Worm (Caenorhabditis elegans) whole organism, L4/young adult: ENCODE data around the gene dhs-12.

Experiments used
- W03F9.2 ChIP-seq: fragments of 150-350 bp; optimal IDR thresholded peaks from 2 replicates; lab custom pipeline; 2014; ENCODE audit warnings: missing biosample characterization, missing genetic modification characterization
- dao-5 ChIP-seq: sonication (generic microtip); optimal IDR thresholded peaks from 2 replicates; lab custom pipeline; 2016; ENCODE audit warnings: missing genotype, missing genetic modification characterization, moderate library complexity, missing compliant biosample characterization
- him-1 ChIP-seq: sonication (generic microtip); optimal IDR thresholded peaks from 2 replicates; lab custom pipeline; 2016; ENCODE audit warnings: missing genotype, missing genetic modification reagents, missing genetic modification characterization, missing compliant biosample characterization

The dhs-12 gene

ce11 chrIV:10141930-10142505 lies at the start of gene dhs-12, which contains the start of the genes gst-2 and gst-4:
Gene dhs-12, plus strand, starts transcription at chrIV:10142455.
Gene gst-2, minus strand, starts transcription at chrIV:10142061.
Gene gst-4, plus strand, starts transcription at chrIV:10142225.
- no peak for TF ChIP-seq him-1
- TF ChIP-seq W03F9.2 (tag; lab: Kevin White, UChicago): no peak
- TF ChIP-seq dao-5 (tag; lab: Kevin White, UChicago): no peak

- TF ChIP-seq dao-5 (tag; lab: Kevin White, UChicago) (no peak), W03F9.2 (tag; lab: Kevin White, UChicago) (no peak), him-1 (no peak)
Measured at ce11 chrIV:10095171-10095570, 47.1 kb upstream of the dhs-12 start, which contains the start of the genes C04G2.5 and msp-36. Gene C04G2.5, minus strand, starts transcription at chrIV:10095271. Gene msp-36, plus strand, starts transcription at chrIV:10095433.

- TF ChIP-seq W03F9.2 (tag; lab: Kevin White, UChicago): no peak
- no peak for TF ChIP-seq him-1
- no peak for TF ChIP-seq dao-5 (tag; lab: Kevin White, UChicago)
Measured at ce11 chrIV:10096881-10097280, 45.4 kb upstream of the dhs-12 start, which contains the start of gene dis-3. Gene dis-3, plus strand, starts transcription at chrIV:10097202.

DNA sequence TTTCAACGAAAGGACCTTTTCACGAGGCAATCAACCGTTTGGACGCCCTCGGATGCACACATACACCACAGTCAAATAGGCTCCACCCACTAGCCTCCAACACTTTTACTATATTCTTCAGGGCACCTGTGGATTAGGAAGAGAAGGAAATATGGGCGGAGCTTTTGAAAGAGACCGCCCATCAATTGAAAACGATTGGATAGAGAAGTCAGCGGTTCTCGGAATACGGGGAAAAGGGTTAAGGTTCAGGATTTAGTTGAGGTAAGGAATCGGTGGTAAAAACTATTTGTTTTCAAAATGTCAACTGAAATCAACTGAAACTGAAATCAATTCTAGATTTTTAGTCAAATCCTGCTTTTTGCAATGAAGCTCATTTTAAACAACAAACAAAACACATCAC lies 31.8 kb upstream of the dhs-12 start, which contains the start of gene egl-38:
TSS of gene egl-38 (minus strand) at position 101 of the 400 bp plus-strand sequence.
- TF ChIP-seq him-1 (no peak), dao-5 (tag; lab: Kevin White, UChicago) (no peak), W03F9.2 (tag; lab: Kevin White, UChicago) (no peak)

ce11 chrIV:10110870-10111269 lies 31.4 kb upstream of the dhs-12 start:
- no peak for TF ChIP-seq him-1
- TF ChIP-seq dao-5 (tag; lab: Kevin White, UChicago): no peak
- no peak for TF ChIP-seq W03F9.2 (tag; lab: Kevin White, UChicago)

DNA sequence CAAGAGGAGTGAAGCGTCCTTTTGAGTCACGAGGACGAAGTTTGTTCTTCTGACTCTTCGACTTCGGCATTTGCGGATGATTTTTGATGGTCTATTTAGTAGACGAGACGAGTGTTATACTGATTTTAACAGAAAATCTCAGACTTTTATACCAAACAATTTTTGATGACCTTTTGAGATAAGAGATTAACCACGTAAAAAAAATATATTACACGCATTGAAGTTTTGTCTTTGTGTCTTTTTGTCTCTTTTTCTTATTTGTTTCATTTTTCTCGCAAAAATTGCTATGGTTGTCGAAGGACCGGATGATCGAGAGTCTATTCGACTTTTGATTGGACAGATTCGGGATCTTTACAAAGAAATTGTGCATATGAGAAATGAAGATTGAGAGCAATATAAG lies 30.8 kb upstream of the dhs-12 start, which contains the start of gene spch-1:
TSS of gene spch-1 (minus strand) at position 101 of the 400 bp plus-strand sequence.
- TF ChIP-seq dao-5 (tag; lab: Kevin White, UChicago): no peak

ce11 chrIV:10112570-10112969 lies 29.7 kb upstream of the dhs-12 start, which contains the start of gene nsph-3.2:
Gene nsph-3.2, plus strand, starts transcription at chrIV:10112870.
- TF ChIP-seq W03F9.2 (tag; lab: Kevin White, UChicago) (no peak), dao-5 (tag; lab: Kevin White, UChicago) (no peak), him-1 (no peak)

- no peak for TF ChIP-seq dao-5 (tag; lab: Kevin White, UChicago)
- TF ChIP-seq him-1: no peak
- TF ChIP-seq W03F9.2 (tag; lab: Kevin White, UChicago): no peak
Measured at ce11 chrIV:10115142-10115541, 27.1 kb upstream of the dhs-12 start, which contains the start of gene C04G2.10. Gene C04G2.10, plus strand, starts transcription at chrIV:10115442.

- TF ChIP-seq W03F9.2 (tag; lab: Kevin White, UChicago): no peak
- TF ChIP-seq dao-5 (tag; lab: Kevin White, UChicago): no peak
- no peak for TF ChIP-seq him-1
Measured at ce11 chrIV:10116765-10117164, 25.5 kb upstream of the dhs-12 start.

DNA sequence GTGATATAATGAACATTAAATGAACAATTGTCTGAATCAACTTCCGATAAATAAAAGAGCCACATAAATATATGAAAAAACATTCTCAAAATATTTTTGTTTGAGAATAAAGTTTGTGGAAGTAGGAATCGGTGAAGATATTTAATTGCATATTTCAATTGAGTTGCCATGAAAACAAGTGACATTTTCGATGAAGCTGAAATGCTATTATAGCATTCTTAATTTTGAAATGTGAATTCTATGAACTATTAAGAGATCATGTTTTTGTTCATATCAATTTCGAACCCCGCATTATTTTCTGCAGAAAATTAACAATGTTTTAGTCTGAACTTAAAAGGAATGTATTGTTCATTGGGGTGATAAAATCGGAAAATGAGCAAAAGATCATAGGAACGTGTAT lies 20.1 kb upstream of the dhs-12 start, which contains the start of gene irld-21:
TSS of gene irld-21 (minus strand) at position 101 of the 400 bp plus-strand sequence.
- TF ChIP-seq him-1: no peak
- TF ChIP-seq W03F9.2 (tag; lab: Kevin White, UChicago): no peak
- TF ChIP-seq dao-5 (tag; lab: Kevin White, UChicago): no peak

DNA sequence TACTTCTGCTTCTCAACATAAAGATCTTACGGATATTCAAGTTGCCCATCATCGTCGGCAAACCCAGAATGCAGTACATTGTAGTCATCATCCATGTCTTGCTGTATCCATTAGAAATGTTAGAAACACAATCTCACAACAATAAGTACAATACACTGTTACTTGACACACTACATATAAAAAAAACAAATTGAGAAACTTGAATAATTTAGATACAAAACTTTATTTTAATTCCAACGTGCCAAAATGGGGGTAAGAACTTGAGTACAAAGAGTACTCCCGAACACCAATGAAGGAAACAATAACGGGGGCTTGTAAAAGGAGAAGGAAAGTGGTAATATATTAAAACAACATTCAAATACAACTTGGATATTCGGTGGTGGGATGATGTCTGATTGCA lies 15.7 kb upstream of the dhs-12 start, which contains the start of gene ctf-18:
TSS of gene ctf-18 (minus strand) at position 101 of the 400 bp plus-strand sequence.
- TF ChIP-seq W03F9.2 (tag; lab: Kevin White, UChicago) (no peak), dao-5 (tag; lab: Kevin White, UChicago) (no peak), him-1 (no peak)

ce11 chrIV:10128446-10128845 lies 13.8 kb upstream of the dhs-12 start:
- TF ChIP-seq W03F9.2 (tag; lab: Kevin White, UChicago) (no peak), dao-5 (tag; lab: Kevin White, UChicago) (no peak), him-1 (no peak)

ce11 chrIV:10128906-10129386 lies 13.3 kb upstream of the dhs-12 start, which contains the start of the genes gtbp-1 and K08F4.3:
Gene gtbp-1, minus strand, starts transcription at chrIV:10128956.
Gene K08F4.3, plus strand, starts transcription at chrIV:10129257.
- TF ChIP-seq dao-5 (tag; lab: Kevin White, UChicago) (no peak), W03F9.2 (tag; lab: Kevin White, UChicago) (peak; percentile 81)

DNA sequence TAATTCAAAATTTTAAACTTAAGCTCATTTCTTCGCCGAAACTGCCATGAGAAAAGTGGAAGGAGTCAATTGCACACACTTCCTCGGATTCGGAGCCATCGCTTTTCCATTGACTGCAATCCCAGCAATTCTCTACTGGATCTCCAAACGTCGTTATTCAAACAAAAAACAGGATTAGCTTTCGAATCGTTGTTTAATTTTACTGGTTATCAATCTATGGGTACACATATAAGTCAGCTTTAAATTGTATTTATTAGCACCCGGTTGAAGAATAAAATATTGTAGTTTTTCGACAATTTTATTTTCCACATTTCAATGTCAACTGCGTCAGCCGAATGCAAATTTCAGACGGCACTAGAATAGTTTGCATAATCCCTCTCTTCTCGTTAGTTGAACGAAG lies 12.3 kb upstream of the dhs-12 start, which contains the start of gene glt-3:
TSS of gene glt-3 (plus strand) at position 301 of the 400 bp plus-strand sequence.
- no peak for TF ChIP-seq him-1
- TF ChIP-seq W03F9.2 (tag; lab: Kevin White, UChicago): no peak
- no peak for TF ChIP-seq dao-5 (tag; lab: Kevin White, UChicago)
